Worm (Caenorhabditis elegans): Measurements from ENCODE around the gene ZK355.3.
A peak's percentile ranks its signal among the peaks of the same experiment; 100 is the strongest.

The ZK355.3 gene

ce11 chrII:2962531-2963164 lies 35.2 kb upstream of the ZK355.3 start:
- peak; percentile 40 for TF ChIP-seq crh-2 (tag; optimal IDR thresholded peaks at IDR 0.05)
- TF ChIP-seq ZK546.5 (tag; optimal IDR thresholded peaks at IDR 0.05) = no peak
- no peak for TF ChIP-seq lin-39 (tag; optimal IDR thresholded peaks at IDR 0.05)
- no peak for TF ChIP-seq unc-62 (GFP tag; optimal IDR thresholded peaks at IDR 0.05)
- peak; percentile 47 for TF ChIP-seq unc-55 (GFP tag; optimal IDR thresholded peaks at IDR 0.05)
- peak; percentile 31 for TF ChIP-seq mab-5 (tag; optimal IDR thresholded peaks at IDR 0.05)
- TF ChIP-seq egl-27 (tag; optimal IDR thresholded peaks at IDR 0.05) = no peak
- TF ChIP-seq sma-9 (GFP tag; optimal IDR thresholded peaks at IDR 0.05) = peak; percentile 79
- TF ChIP-seq sma-9 (tag; optimal IDR thresholded peaks at IDR 0.05) = no peak
- no peak for TF ChIP-seq dmd-4 (tag; optimal IDR thresholded peaks at IDR 0.05)
- TF ChIP-seq sma-3 (GFP tag; optimal IDR thresholded peaks at IDR 0.05) = no peak
- TF ChIP-seq Y55F3AM.14 (GFP tag; optimal IDR thresholded peaks at IDR 0.05) = peak; percentile 46
- peak; percentile 97 to 98 for TF ChIP-seq mdl-1 (tag; optimal IDR thresholded peaks at IDR 0.05)
- TF ChIP-seq F13H6.1 (tag; optimal IDR thresholded peaks at IDR 0.05) = peak; percentile 57
- no peak for TF ChIP-seq ztf-1 (GFP tag; conservative IDR thresholded peaks at IDR 0.05)
- peak; percentile 81 for TF ChIP-seq zag-1 (tag; optimal IDR thresholded peaks at IDR 0.05)
- TF ChIP-seq lin-11 (tag; optimal IDR thresholded peaks at IDR 0.05) = peak; percentile 7
- TF ChIP-seq C34F6.9 (tag; optimal IDR thresholded peaks at IDR 0.05) = peak; percentile 41

- TF ChIP-seq peb-1 (tag; optimal IDR thresholded peaks at IDR 0.05) (no peak), F13H6.1 (tag; optimal IDR thresholded peaks at IDR 0.05) (no peak), elt-3 (tag; optimal IDR thresholded peaks at IDR 0.05) (no peak), ztf-11 (tag; optimal IDR thresholded peaks at IDR 0.05) (no peak), nhr-237 (tag; optimal IDR thresholded peaks at IDR 0.05) (no peak), ama-1 (optimal IDR thresholded peaks at IDR 0.05) (no peak), sma-3 (GFP tag; optimal IDR thresholded peaks at IDR 0.05) (no peak), nhr-10 (tag; optimal IDR thresholded peaks at IDR 0.05) (no peak), ceh-16 (tag; optimal IDR thresholded peaks at IDR 0.05) (no peak)
These were observed 30.9 kb upstream of the ZK355.3 start, which contains the start of gene srw-60 for ce11 chrII:2958308-2958707. Gene srw-60, plus strand, starts transcription at chrII:2958608.

- TF ChIP-seq dmd-4 (tag; optimal IDR thresholded peaks at IDR 0.05) = no peak
- no peak for TF ChIP-seq nhr-77 (tag; optimal IDR thresholded peaks at IDR 0.05)
These were observed 28.3 kb upstream of the ZK355.3 start, which contains the start of gene irld-48 for ce11 chrII:2955656-2956115. Gene irld-48, plus strand, starts transcription at chrII:2956065.

- TF ChIP-seq ama-1 (optimal IDR thresholded peaks at IDR 0.05) (no peak), nhr-23 (tag; optimal IDR thresholded peaks at IDR 0.05) (no peak), snpc-4 (tag; optimal IDR thresholded peaks at IDR 0.05) (no peak), nhr-12 (tag; optimal IDR thresholded peaks at IDR 0.05) (no peak), sma-9 (GFP tag; optimal IDR thresholded peaks at IDR 0.05) (no peak), sma-9 (tag; optimal IDR thresholded peaks at IDR 0.05) (no peak), ceh-82 (tag; optimal IDR thresholded peaks at IDR 0.05) (no peak)
These were observed 25.2 kb upstream of the ZK355.3 start, which contains the start of gene irld-51 for ce11 chrII:2952629-2953028. Gene irld-51, minus strand, starts transcription at chrII:2952729.

ce11 chrII:2948614-2949013 lies 21.2 kb upstream of the ZK355.3 start:
- no peak for TF ChIP-seq Y55F3AM.14 (GFP tag; optimal IDR thresholded peaks at IDR 0.05)
- no peak for TF ChIP-seq ama-1 (optimal IDR thresholded peaks at IDR 0.05)
- TF ChIP-seq elt-1 (tag; optimal IDR thresholded peaks at IDR 0.05) = no peak
- no peak for TF ChIP-seq C34F6.9 (tag; optimal IDR thresholded peaks at IDR 0.05)
- no peak for TF ChIP-seq nhr-77 (tag; optimal IDR thresholded peaks at IDR 0.05)
- TF ChIP-seq nhr-237 (tag; optimal IDR thresholded peaks at IDR 0.05) = no peak
- TF ChIP-seq ztf-1 (GFP tag; conservative IDR thresholded peaks at IDR 0.05) = no peak
- no peak for TF ChIP-seq egl-27 (tag; optimal IDR thresholded peaks at IDR 0.05)
- TF ChIP-seq dmd-4 (tag; optimal IDR thresholded peaks at IDR 0.05) = no peak
- TF ChIP-seq ztf-4 (tag; optimal IDR thresholded peaks at IDR 0.05) = no peak
- TF ChIP-seq nhr-10 (tag; optimal IDR thresholded peaks at IDR 0.05) = no peak
- no peak for TF ChIP-seq gmeb-1 (tag; optimal IDR thresholded peaks at IDR 0.05)
- no peak for TF ChIP-seq skn-1 (tag; optimal IDR thresholded peaks at IDR 0.05)
- no peak for TF ChIP-seq ceh-82 (tag; optimal IDR thresholded peaks at IDR 0.05)
- no peak for TF ChIP-seq unc-62 (GFP tag; optimal IDR thresholded peaks at IDR 0.05)
- no peak for TF ChIP-seq nhr-23 (tag; optimal IDR thresholded peaks at IDR 0.05)
- TF ChIP-seq ZK546.5 (tag; optimal IDR thresholded peaks at IDR 0.05) = no peak
- TF ChIP-seq sem-4 (tag; optimal IDR thresholded peaks at IDR 0.05) = no peak
- TF ChIP-seq snpc-4 (tag; optimal IDR thresholded peaks at IDR 0.05) = no peak
